Fruit fly (Drosophila melanogaster) whole organism, embryonic: ENCODE measurements around the gene sni.

Experiments used
- Abd-B ChIP-seq: fragments of 200-800 bp; sonication (Bioruptor generic); optimal IDR thresholded peaks from 2 replicates; lab custom pipeline; 2018; ENCODE audit warnings: missing biosample characterization, mild to moderate bottlenecking, missing genetic modification characterization, moderate library complexity
- Ada2b ChIP-seq: fragments of 200-800 bp; sonication (Bioruptor generic); IDR thresholded peaks from 2 replicates; pipeline ENCODE4 v1.3.6; 2022; ENCODE audit warnings: missing biosample characterization, missing genetic modification characterization
- Bdp1 ChIP-seq: fragments of 200-800 bp; sonication (Bioruptor generic); optimal IDR thresholded peaks from 3 replicates; lab custom pipeline; 2016; ENCODE audit warnings: missing biosample characterization, missing genetic modification characterization
- CG12155 ChIP-seq: fragments of 200-800 bp; sonication (Bioruptor generic); optimal IDR thresholded peaks from 3 replicates; lab custom pipeline; 2016; ENCODE audit warnings: missing biosample characterization, missing genetic modification characterization
- CG12299 ChIP-seq: fragments of 200-800 bp; sonication (Bioruptor generic); optimal IDR thresholded peaks from 2 replicates; lab custom pipeline; 2018; ENCODE audit warnings: missing biosample characterization, mild to moderate bottlenecking, missing genetic modification characterization
- CG13624 ChIP-seq: fragments of 200-800 bp; sonication (Bioruptor generic); optimal IDR thresholded peaks from 2 replicates; lab custom pipeline; 2016; ENCODE audit warnings: missing biosample characterization, missing genetic modification characterization
- CG13775 ChIP-seq: fragments of 200-800 bp; sonication (Bioruptor generic); optimal IDR thresholded peaks from 3 replicates; lab custom pipeline; 2017; ENCODE audit warnings: missing biosample characterization, mild to moderate bottlenecking, missing genetic modification characterization
- CG16813 ChIP-seq: fragments of 200-800 bp; sonication (Bioruptor generic); IDR thresholded peaks from 3 replicates; pipeline ENCODE4 v1.3.6; 2022; ENCODE audit warnings: missing biosample characterization, missing genetic modification characterization; ENCODE audit not compliant: partially characterized antibody
- CG18599 ChIP-seq: fragments of 200-800 bp; sonication (Bioruptor generic); optimal IDR thresholded peaks from 3 replicates; lab custom pipeline; 2017; ENCODE audit warnings: missing biosample characterization, missing genetic modification characterization, mild to moderate bottlenecking, moderate library complexity, missing genetic modification reagents
- CG2116 ChIP-seq: fragments of 200-800 bp; sonication (Bioruptor generic); optimal IDR thresholded peaks from 3 replicates; lab custom pipeline; 2018; ENCODE audit warnings: missing biosample characterization, mild to moderate bottlenecking, missing genetic modification characterization
- CG30020 ChIP-seq: fragments of 200-800 bp; optimal IDR thresholded peaks from 2 replicates; lab custom pipeline; 2019; ENCODE audit warnings: missing biosample characterization, mild to moderate bottlenecking, missing genetic modification characterization, moderate library complexity
- CG31365 ChIP-seq: fragments of 200-800 bp; sonication (Bioruptor generic); optimal IDR thresholded peaks from 2 replicates; lab custom pipeline; 2018; ENCODE audit warnings: missing biosample characterization, mild to moderate bottlenecking, missing genetic modification characterization
- CG31441 ChIP-seq: fragments of 200-800 bp; sonication (Bioruptor generic); IDR thresholded peaks from 2 replicates; pipeline ENCODE4 v1.3.6; 2022; ENCODE audit warnings: missing biosample characterization, missing genetic modification characterization
- CG3281 ChIP-seq: fragments of 200-800 bp; sonication (Bioruptor generic); optimal IDR thresholded peaks from 3 replicates; lab custom pipeline; 2017; ENCODE audit warnings: missing biosample characterization, mild to moderate bottlenecking, missing genetic modification characterization
- CG33213 ChIP-seq: fragments of 200-800 bp; sonication (Bioruptor generic); optimal IDR thresholded peaks from 3 replicates; lab custom pipeline; 2016; ENCODE audit warnings: missing biosample characterization, missing genetic modification characterization
- CG34422 ChIP-seq: fragments of 200-800 bp; sonication (Bioruptor generic); IDR thresholded peaks from 3 replicates; pipeline ENCODE4 v1.3.6; 2022; ENCODE audit warnings: missing biosample characterization, missing genetic modification characterization
- CG6683 ChIP-seq: fragments of 200-800 bp; sonication (Bioruptor generic); optimal IDR thresholded peaks from 2 replicates; lab custom pipeline; 2017; ENCODE audit warnings: missing biosample characterization, mild to moderate bottlenecking, missing genetic modification characterization, missing genetic modification reagents
- CG7928 ChIP-seq: fragments of 200-800 bp; sonication (Bioruptor generic); optimal IDR thresholded peaks from 2 replicates; lab custom pipeline; 2017; ENCODE audit warnings: missing biosample characterization, mild to moderate bottlenecking, missing genetic modification characterization
- CG7987 ChIP-seq: fragments of 200-800 bp; sonication (Bioruptor generic); optimal IDR thresholded peaks from 2 replicates; lab custom pipeline; 2018; ENCODE audit warnings: missing biosample characterization, mild to moderate bottlenecking, missing genetic modification characterization, moderate library complexity
- CG8089 ChIP-seq: fragments of 200-800 bp; sonication (Bioruptor generic); optimal IDR thresholded peaks from 3 replicates; lab custom pipeline; 2016; ENCODE audit warnings: missing biosample characterization, missing genetic modification characterization
- CG8290 ChIP-seq, 3 experiments: fragments of 200-800 bp; sonication (Bioruptor generic); optimal IDR thresholded peaks; 2 replicates each; lab custom pipeline; 2016 to 2019; ENCODE audit warnings: missing biosample characterization in 3 of 3, missing genetic modification characterization in 3 of 3, mild to moderate bottlenecking in 2 of 3, moderate library complexity in 1 of 3
- CG9215 ChIP-seq: fragments of 200-800 bp; sonication (Bioruptor generic); IDR thresholded peaks from 2 replicates; pipeline ENCODE4 v1.3.6; 2022; ENCODE audit warnings: missing biosample characterization, missing genetic modification characterization
- Dad ChIP-seq: fragments of 200-800 bp; sonication (Bioruptor generic); optimal IDR thresholded peaks from 3 replicates; lab custom pipeline; 2016; ENCODE audit warnings: missing biosample characterization, missing genetic modification characterization
- Dbx ChIP-seq: fragments of 200-800 bp; sonication (Bioruptor generic); IDR thresholded peaks from 3 replicates; pipeline ENCODE4 v1.3.6; 2022; ENCODE audit warnings: missing biosample characterization, missing genetic modification characterization
- GATAe ChIP-seq: fragments of 200-800 bp; sonication (Bioruptor generic); conservative IDR thresholded peaks from 2 replicates; pipeline ENCODE4 v1.3.6; 2022; ENCODE audit warnings: missing biosample characterization, missing genetic modification characterization
- Gug ChIP-seq: fragments of 200-800 bp; sonication (Bioruptor generic); IDR thresholded peaks from 4 replicates; pipeline ENCODE4 v1.3.6; 2022; ENCODE audit warnings: missing biosample characterization, missing genetic modification characterization
- HLH3B ChIP-seq: fragments of 200-800 bp; sonication (Bioruptor generic); IDR thresholded peaks from 2 replicates; pipeline ENCODE4 v1.3.6; 2022; ENCODE audit warnings: missing biosample characterization, missing genetic modification characterization
- HmgZ ChIP-seq: fragments of 200-800 bp; sonication (Bioruptor generic); optimal IDR thresholded peaks from 2 replicates; lab custom pipeline; 2018; ENCODE audit warnings: missing biosample characterization, mild to moderate bottlenecking, missing genetic modification characterization
- Nf-YB ChIP-seq: fragments of 200-800 bp; sonication (Bioruptor generic); optimal IDR thresholded peaks from 3 replicates; lab custom pipeline; 2019; ENCODE audit warnings: missing biosample characterization, mild to moderate bottlenecking, missing genetic modification characterization, moderate library complexity
- Nf-YC ChIP-seq: fragments of 200-800 bp; optimal IDR thresholded peaks from 3 replicates; lab custom pipeline; 2019; ENCODE audit warnings: missing biosample characterization, mild to moderate bottlenecking, missing genetic modification characterization, moderate library complexity
- Rfx ChIP-seq: fragments of 200-800 bp; sonication (Bioruptor generic); IDR thresholded peaks from 2 replicates; pipeline ENCODE4 v1.3.6; 2022; ENCODE audit warnings: missing biosample characterization, missing genetic modification characterization
- Sry-δ ChIP-seq: fragments of 200-800 bp; sonication (Bioruptor generic); optimal IDR thresholded peaks from 2 replicates; lab custom pipeline; 2016; ENCODE audit warnings: missing biosample characterization, missing genetic modification characterization
- al ChIP-seq: fragments of 200-800 bp; sonication (Bioruptor generic); IDR thresholded peaks from 2 replicates; pipeline ENCODE4 v1.3.6; 2022; ENCODE audit warnings: missing biosample characterization, missing genetic modification characterization
- ap ChIP-seq: fragments of 200-800 bp; sonication (Bioruptor generic); IDR thresholded peaks from 2 replicates; pipeline ENCODE4 v1.3.6; 2022; ENCODE audit warnings: missing biosample characterization, missing genetic modification characterization
- az2 ChIP-seq: fragments of 200-800 bp; sonication (Bioruptor generic); optimal IDR thresholded peaks from 3 replicates; lab custom pipeline; 2016; ENCODE audit warnings: missing biosample characterization, missing genetic modification characterization
- ci ChIP-seq: fragments of 200-800 bp; sonication (Bioruptor generic); IDR thresholded peaks from 3 replicates; pipeline ENCODE4 v1.3.6; 2022; ENCODE audit warnings: missing biosample characterization, missing genetic modification characterization
- crol ChIP-seq: fragments of 200-800 bp; sonication (Bioruptor generic); IDR thresholded peaks from 2 replicates; pipeline ENCODE4 v1.3.6; 2022; ENCODE audit warnings: missing biosample characterization, missing genetic modification characterization
- dan ChIP-seq: fragments of 200-800 bp; sonication (Bioruptor generic); IDR thresholded peaks from 2 replicates; pipeline ENCODE4 v1.3.6; 2022; ENCODE audit warnings: missing biosample characterization, missing genetic modification characterization
- grn ChIP-seq: fragments of 200-800 bp; sonication (Bioruptor generic); optimal IDR thresholded peaks from 3 replicates; lab custom pipeline; 2017; ENCODE audit warnings: missing biosample characterization, missing genetic modification characterization
- hkb ChIP-seq, 2 experiments: fragments of 200-800 bp in 1 of 2; fragments of >200 bp in 1 of 2; sonication (Bioruptor generic) in 1 of 2; IDR thresholded peaks in 1 of 2; optimal IDR thresholded peaks in 1 of 2; 2 replicates each; pipeline versions ENCODE4 v1.3.6 to Lab custom; 2017 to 2022; ENCODE audit warnings: missing biosample characterization in 1 of 2, missing genetic modification characterization in 1 of 2
- jing ChIP-seq: fragments of 200-800 bp; sonication (Bioruptor generic); optimal IDR thresholded peaks from 2 replicates; lab custom pipeline; 2018; ENCODE audit warnings: missing biosample characterization, mild to moderate bottlenecking, missing genetic modification characterization
- lbe ChIP-seq: fragments of 200-800 bp; sonication (Bioruptor generic); optimal IDR thresholded peaks from 2 replicates; lab custom pipeline; 2016; ENCODE audit warnings: missing biosample characterization, mild to moderate bottlenecking, missing genetic modification characterization
- odd ChIP-seq: fragments of 200-800 bp; sonication (Bioruptor generic); optimal IDR thresholded peaks from 2 replicates; lab custom pipeline; 2017; ENCODE audit warnings: missing biosample characterization, mild to moderate bottlenecking, missing genetic modification characterization
- sd ChIP-seq: fragments of 200-800 bp; sonication (Bioruptor generic); optimal IDR thresholded peaks from 3 replicates; lab custom pipeline; 2018; ENCODE audit warnings: missing biosample characterization, mild to moderate bottlenecking, missing genetic modification characterization, moderate library complexity
- sug ChIP-seq: fragments of 200-800 bp; optimal IDR thresholded peaks from 2 replicates; lab custom pipeline; 2019; ENCODE audit warnings: missing biosample characterization, mild to moderate bottlenecking, missing genetic modification characterization, moderate library complexity
- unc-4 ChIP-seq: fragments of 200-800 bp; sonication (Bioruptor generic); IDR thresholded peaks from 2 replicates; pipeline ENCODE4 v1.3.6; 2022; ENCODE audit warnings: missing biosample characterization, missing genetic modification characterization; ENCODE audit not compliant: partially characterized antibody
- vfl ChIP-seq: fragments of 200-800 bp; sonication (Bioruptor generic); optimal IDR thresholded peaks from 2 replicates; lab custom pipeline; 2016; ENCODE audit warnings: missing biosample characterization, missing genetic modification characterization
- wor ChIP-seq: fragments of 200-800 bp; sonication (Bioruptor generic); IDR thresholded peaks from 2 replicates; pipeline ENCODE4 v1.3.6; 2022; ENCODE audit warnings: missing biosample characterization, missing genetic modification characterization

The sni gene

dm6 chrX:8202724-8203362 lies 41.0 kb downstream of the sni start (continued):
- no peak for TF ChIP-seq CG16813 (GFP tag; lab: Robert Waterston, UW)
- TF ChIP-seq Dbx (GFP tag; lab: Robert Waterston, UW), result no peak
- no peak for TF ChIP-seq CG13624 (GFP tag; lab: Kevin White, UChicago)
- no peak for TF ChIP-seq sug (tag; lab: Kevin White, UChicago)
- TF ChIP-seq CG6683 (GFP tag; lab: Kevin White, UChicago), result no peak
- no peak for TF ChIP-seq CG8290 (GFP tag; optimal IDR thresholded peaks at IDR 0.05; lab: Kevin White, UChicago)
- TF ChIP-seq CG8290 (tag; optimal IDR thresholded peaks at IDR 0.05; lab: Kevin White, UChicago), result no peak
- no peak for TF ChIP-seq CG9215 (GFP tag; lab: Robert Waterston, UW)
- no peak for TF ChIP-seq dan (GFP tag; lab: Robert Waterston, UW)
- TF ChIP-seq Sry-δ, result no peak
- TF ChIP-seq CG31365 (tag; lab: Kevin White, UChicago), result no peak
- TF ChIP-seq Bdp1 (GFP tag; lab: Kevin White, UChicago), result no peak
- no peak for TF ChIP-seq Gug (GFP tag; lab: Robert Waterston, UW)
- peak; percentile 14 for TF ChIP-seq az2 (GFP tag; lab: Kevin White, UChicago)
- no peak for TF ChIP-seq unc-4 (GFP tag; lab: Robert Waterston, UW)
- TF ChIP-seq ap, result no peak
- no peak for TF ChIP-seq CG7928 (GFP tag; lab: Kevin White, UChicago)
- no peak for TF ChIP-seq CG2116
- no peak for TF ChIP-seq CG12155 (GFP tag; lab: Kevin White, UChicago)
- TF ChIP-seq CG8089 (GFP tag; lab: Kevin White, UChicago), result no peak
- no peak for TF ChIP-seq wor (GFP tag; lab: Robert Waterston, UW)
- TF ChIP-seq Ada2b (GFP tag; lab: Robert Waterston, UW), result peak; percentile 45; the same call in 1 of the 2 replicates
- TF ChIP-seq CG12299 (tag; lab: Kevin White, UChicago), result no peak
- peak; percentile 14 for TF ChIP-seq CG13775 (GFP tag; lab: Kevin White, UChicago)
- no peak for TF ChIP-seq lbe (GFP tag; lab: Kevin White, UChicago)
- 0 out of 2 replicates have a peak, but pooled peaks have one; percentile 24 for TF ChIP-seq CG31441 (GFP tag; lab: Robert Waterston, UW)
- no peak for TF ChIP-seq hkb (optimal IDR thresholded peaks at IDR 0.05; lab: Kevin White, UChicago)
- peak; percentile 50; the same call in 1 of the 2 replicates for TF ChIP-seq hkb (GFP tag; IDR thresholded peaks at IDR 0.05; lab: Robert Waterston, UW)
- TF ChIP-seq al (GFP tag; lab: Robert Waterston, UW), result no peak
- TF ChIP-seq Dad (GFP tag; lab: Kevin White, UChicago), result no peak
- TF ChIP-seq, all 482 proteins: peak for 90

dm6 chrX:8198935-8199580 lies 44.8 kb downstream of the sni start:
- TF ChIP-seq CG12299 (tag; lab: Kevin White, UChicago) (peak; percentile 5), sd (tag; lab: Kevin White, UChicago) (peak; percentile 90), Rfx (GFP tag; lab: Robert Waterston, UW) (peak; percentile 29; the same call in 1 of the 2 replicates), HmgZ (tag; lab: Kevin White, UChicago) (peak; percentile 35), vfl (no peak), jing (GFP tag; lab: Kevin White, UChicago) (no peak), Abd-B (GFP tag; lab: Kevin White, UChicago) (no peak), Nf-YB (GFP tag; lab: Kevin White, UChicago) (peak; percentile 28), Nf-YC (tag; lab: Kevin White, UChicago) (peak; percentile 30), crol (GFP tag; lab: Robert Waterston, UW) (peak; percentile 90), HLH3B (peak; percentile 5; the same call in 1 of the 2 replicates), CG30020 (tag; lab: Kevin White, UChicago) (no peak), ci (GFP tag; lab: Robert Waterston, UW) (peak; percentile 46; the same call in 1 of the 3 replicates), grn (GFP tag; lab: Kevin White, UChicago) (peak; percentile 65), GATAe (GFP tag; lab: Robert Waterston, UW) (peak; percentile 81), CG7987 (peak; percentile 58), CG3281 (GFP tag; lab: Kevin White, UChicago) (peak; percentile 7), CG34422 (peak; percentile 11; the same call in 1 of the 3 replicates), odd (GFP tag; lab: Kevin White, UChicago) (peak; percentile 24), CG33213 (no peak), CG18599 (peak; percentile 64), sug (tag; lab: Kevin White, UChicago) (peak; percentile 88)
